Worm (Caenorhabditis elegans): ENCODE data around the gene sra-9.

sra-9 gene

ce11 chrII:9532011-9532410 is at the start of gene sra-9:
Gene sra-9, plus strand, starts transcription at chrII:9532311.
- no peak for TF ChIP-seq ref-1 (GFP tag; conservative IDR thresholded peaks at IDR 0.05)
- TF ChIP-seq ztf-23 (GFP tag; IDR thresholded peaks at IDR 0.05): no peak
- no peak for TF ChIP-seq T22C8.4 (GFP tag; IDR thresholded peaks at IDR 0.05)

DNA sequence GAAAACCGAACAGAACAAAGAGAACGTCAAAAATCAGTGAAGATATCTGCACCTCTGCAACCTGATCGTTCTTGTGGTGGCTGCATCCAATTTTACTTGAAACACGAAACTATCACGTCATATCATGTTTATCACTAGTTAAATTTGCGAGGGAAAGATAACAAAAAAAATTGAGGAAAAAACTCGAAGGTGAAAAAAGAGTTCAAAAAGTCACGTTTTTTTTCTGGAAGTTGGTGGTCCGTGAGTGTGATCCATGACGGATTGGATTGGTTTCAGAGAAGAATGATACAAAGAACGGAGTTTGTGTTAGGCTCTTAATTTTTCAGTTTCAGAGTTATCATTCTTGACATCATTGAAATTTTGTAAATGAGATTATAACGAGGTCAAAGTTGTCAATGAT is 49.6 kb upstream of the sra-9 start:
- TF ChIP-seq ref-1 (GFP tag; conservative IDR thresholded peaks at IDR 0.05) (no peak), ztf-29 (GFP tag; IDR thresholded peaks at IDR 0.05) (no peak), med-1 (GFP tag; optimal IDR thresholded peaks at IDR 0.05; ENCODE audit: insufficient read depth) (no peak), cog-1 (tag; optimal IDR thresholded peaks at IDR 0.05) (no peak), T22C8.4 (GFP tag; IDR thresholded peaks at IDR 0.05) (no peak), klf-2 (GFP tag; conservative IDR thresholded peaks at IDR 0.05) (no peak), ztf-23 (GFP tag; IDR thresholded peaks at IDR 0.05) (no peak), flt-1 (GFP tag; IDR thresholded peaks at IDR 0.05) (no peak), tab-1 (GFP tag; IDR thresholded peaks at IDR 0.05) (no peak)

ce11 chrII:9483342-9483741 is 48.8 kb upstream of the sra-9 start:
- TF ChIP-seq ztf-29 (GFP tag; IDR thresholded peaks at IDR 0.05) (no peak), klf-2 (GFP tag; conservative IDR thresholded peaks at IDR 0.05) (no peak), ref-1 (GFP tag; conservative IDR thresholded peaks at IDR 0.05) (no peak), ztf-23 (GFP tag; IDR thresholded peaks at IDR 0.05) (no peak), flt-1 (GFP tag; IDR thresholded peaks at IDR 0.05) (no peak), med-1 (GFP tag; optimal IDR thresholded peaks at IDR 0.05; ENCODE audit: insufficient read depth) (no peak), T22C8.4 (GFP tag; IDR thresholded peaks at IDR 0.05) (no peak), tab-1 (GFP tag; IDR thresholded peaks at IDR 0.05) (no peak), cog-1 (tag; optimal IDR thresholded peaks at IDR 0.05) (no peak)

ce11 chrII:9485081-9485730 is 46.9 kb upstream of the sra-9 start:
- TF ChIP-seq tab-1 (GFP tag; IDR thresholded peaks at IDR 0.05): no peak
- TF ChIP-seq ztf-29 (GFP tag; IDR thresholded peaks at IDR 0.05): no peak
- TF ChIP-seq med-1 (GFP tag; optimal IDR thresholded peaks at IDR 0.05; ENCODE audit: insufficient read depth): no peak
- no peak for TF ChIP-seq cog-1 (tag; optimal IDR thresholded peaks at IDR 0.05)
- no peak for TF ChIP-seq klf-2 (GFP tag; conservative IDR thresholded peaks at IDR 0.05)
- no peak for TF ChIP-seq ref-1 (GFP tag; conservative IDR thresholded peaks at IDR 0.05)
- no peak for TF ChIP-seq flt-1 (GFP tag; IDR thresholded peaks at IDR 0.05)
- no peak for TF ChIP-seq T22C8.4 (GFP tag; IDR thresholded peaks at IDR 0.05)
- TF ChIP-seq ztf-23 (GFP tag; IDR thresholded peaks at IDR 0.05): no peak

DNA sequence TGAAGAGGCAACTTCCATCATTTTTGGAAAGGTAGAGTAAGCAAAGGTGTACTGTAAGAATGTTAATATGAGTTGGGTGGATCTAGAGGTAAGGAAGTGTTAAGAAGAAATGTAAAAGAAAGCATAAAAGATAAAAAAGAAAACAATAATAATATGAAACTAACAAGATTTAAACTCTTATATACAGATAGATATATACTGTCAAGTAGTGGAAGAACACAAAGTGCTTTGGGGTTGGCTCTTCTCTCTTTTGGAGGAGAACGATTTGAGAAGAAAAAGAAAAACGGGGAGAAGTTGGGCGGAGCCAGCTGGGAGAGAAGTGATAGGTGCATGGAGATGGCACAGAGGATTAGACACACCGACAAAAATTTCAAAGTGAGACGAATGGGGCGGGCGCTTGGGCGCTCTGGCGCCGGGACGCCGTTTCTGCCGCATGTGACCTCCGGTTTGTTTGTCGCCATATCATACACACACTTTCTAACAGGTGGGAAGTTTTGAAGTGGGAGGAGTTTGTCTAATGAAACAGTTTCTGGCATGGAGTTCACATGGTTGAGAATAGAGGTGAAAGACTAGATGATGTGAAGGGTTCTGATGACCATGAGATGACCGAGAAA is 44.7 kb upstream of the sra-9 start, which contains the start of gene T19H5.4:
Gene T19H5.4, minus strand, starts transcription at position 51 of the 614 bp plus-strand sequence.
- TF ChIP-seq ref-1 (GFP tag; conservative IDR thresholded peaks at IDR 0.05) (no peak; the same call in 1 of the 2 replicates), med-1 (GFP tag; optimal IDR thresholded peaks at IDR 0.05; ENCODE audit: insufficient read depth) (no peak), klf-2 (GFP tag; conservative IDR thresholded peaks at IDR 0.05) (no peak), flt-1 (GFP tag; IDR thresholded peaks at IDR 0.05) (no peak), cog-1 (tag; optimal IDR thresholded peaks at IDR 0.05) (no peak), ztf-23 (GFP tag; IDR thresholded peaks at IDR 0.05) (no peak), tab-1 (GFP tag; IDR thresholded peaks at IDR 0.05) (no peak), ztf-29 (GFP tag; IDR thresholded peaks at IDR 0.05) (no peak), T22C8.4 (GFP tag; IDR thresholded peaks at IDR 0.05) (no peak)

DNA sequence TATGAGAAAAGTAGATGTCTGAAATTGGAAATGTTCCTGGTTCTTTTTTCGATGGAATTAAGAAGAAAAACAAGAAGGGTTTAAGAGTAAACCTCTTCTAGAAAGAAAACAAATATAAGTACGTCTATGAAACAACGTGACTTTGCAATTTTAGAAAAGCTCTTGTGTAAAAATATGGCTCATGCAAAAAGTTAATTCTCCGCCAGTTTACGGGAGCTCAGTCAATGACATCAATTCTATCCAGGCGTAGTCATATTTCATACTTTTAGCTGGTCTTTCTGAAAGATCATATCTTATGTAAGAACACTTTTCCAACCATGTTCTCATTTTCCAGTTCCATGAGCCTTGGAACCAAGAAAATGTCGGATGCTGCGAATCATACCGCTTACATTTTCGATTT is 42.2 kb upstream of the sra-9 start:
- TF ChIP-seq T22C8.4 (GFP tag; IDR thresholded peaks at IDR 0.05): no peak
- TF ChIP-seq flt-1 (GFP tag; IDR thresholded peaks at IDR 0.05): no peak
- no peak for TF ChIP-seq tab-1 (GFP tag; IDR thresholded peaks at IDR 0.05)
- no peak for TF ChIP-seq ref-1 (GFP tag; conservative IDR thresholded peaks at IDR 0.05)
- TF ChIP-seq klf-2 (GFP tag; conservative IDR thresholded peaks at IDR 0.05): no peak

DNA sequence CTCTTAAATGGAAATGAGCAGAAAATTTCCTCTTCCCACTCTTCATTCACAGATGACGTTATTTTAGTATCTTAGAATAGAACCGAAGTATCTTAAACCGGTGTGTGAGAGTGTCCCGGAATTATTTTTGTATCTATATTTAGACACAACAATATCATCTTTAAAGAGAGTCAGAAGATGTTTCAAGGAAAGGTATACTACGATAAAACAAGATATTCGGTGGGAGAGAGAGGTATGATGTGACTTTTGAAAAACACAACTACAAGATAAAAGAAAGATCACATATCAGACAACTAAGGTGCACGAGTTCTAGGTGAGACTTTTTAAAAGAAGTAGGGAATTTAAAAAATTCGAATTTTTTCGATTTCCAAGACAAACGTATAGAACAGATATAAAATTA is 41.5 kb upstream of the sra-9 start:
- TF ChIP-seq klf-2 (GFP tag; conservative IDR thresholded peaks at IDR 0.05) (no peak), T22C8.4 (GFP tag; IDR thresholded peaks at IDR 0.05) (no peak), ztf-23 (GFP tag; IDR thresholded peaks at IDR 0.05) (no peak), flt-1 (GFP tag; IDR thresholded peaks at IDR 0.05) (no peak), med-1 (GFP tag; optimal IDR thresholded peaks at IDR 0.05; ENCODE audit: insufficient read depth) (no peak), ztf-29 (GFP tag; IDR thresholded peaks at IDR 0.05) (no peak), ref-1 (GFP tag; conservative IDR thresholded peaks at IDR 0.05) (no peak), tab-1 (GFP tag; IDR thresholded peaks at IDR 0.05) (no peak), cog-1 (tag; optimal IDR thresholded peaks at IDR 0.05) (no peak)

- TF ChIP-seq cog-1 (tag; optimal IDR thresholded peaks at IDR 0.05) (peak; percentile 67), tab-1 (GFP tag; IDR thresholded peaks at IDR 0.05) (0 out of 2 replicates have a peak, but pooled peaks have one; percentile 34), flt-1 (GFP tag; IDR thresholded peaks at IDR 0.05) (peak; percentile 42; the same call in 1 of the 2 replicates), T22C8.4 (GFP tag; IDR thresholded peaks at IDR 0.05) (no peak)
Observed at ce11 chrII:9491045-9491444, 41.1 kb upstream of the sra-9 start.

- no peak for TF ChIP-seq tab-1 (GFP tag; IDR thresholded peaks at IDR 0.05)
- TF ChIP-seq cog-1 (tag; optimal IDR thresholded peaks at IDR 0.05): no peak
- no peak for TF ChIP-seq ref-1 (GFP tag; conservative IDR thresholded peaks at IDR 0.05)
- TF ChIP-seq flt-1 (GFP tag; IDR thresholded peaks at IDR 0.05): no peak
- no peak for TF ChIP-seq T22C8.4 (GFP tag; IDR thresholded peaks at IDR 0.05)
- no peak for TF ChIP-seq ztf-23 (GFP tag; IDR thresholded peaks at IDR 0.05)
- TF ChIP-seq ztf-29 (GFP tag; IDR thresholded peaks at IDR 0.05): no peak
- TF ChIP-seq med-1 (GFP tag; optimal IDR thresholded peaks at IDR 0.05; ENCODE audit: insufficient read depth): no peak
Observed at ce11 chrII:9493242-9494058, 38.7 kb upstream of the sra-9 start.
